Fruit fly (Drosophila melanogaster): Measurements from ENCODE around the gene CG31465.

Gene CG31465

DNA sequence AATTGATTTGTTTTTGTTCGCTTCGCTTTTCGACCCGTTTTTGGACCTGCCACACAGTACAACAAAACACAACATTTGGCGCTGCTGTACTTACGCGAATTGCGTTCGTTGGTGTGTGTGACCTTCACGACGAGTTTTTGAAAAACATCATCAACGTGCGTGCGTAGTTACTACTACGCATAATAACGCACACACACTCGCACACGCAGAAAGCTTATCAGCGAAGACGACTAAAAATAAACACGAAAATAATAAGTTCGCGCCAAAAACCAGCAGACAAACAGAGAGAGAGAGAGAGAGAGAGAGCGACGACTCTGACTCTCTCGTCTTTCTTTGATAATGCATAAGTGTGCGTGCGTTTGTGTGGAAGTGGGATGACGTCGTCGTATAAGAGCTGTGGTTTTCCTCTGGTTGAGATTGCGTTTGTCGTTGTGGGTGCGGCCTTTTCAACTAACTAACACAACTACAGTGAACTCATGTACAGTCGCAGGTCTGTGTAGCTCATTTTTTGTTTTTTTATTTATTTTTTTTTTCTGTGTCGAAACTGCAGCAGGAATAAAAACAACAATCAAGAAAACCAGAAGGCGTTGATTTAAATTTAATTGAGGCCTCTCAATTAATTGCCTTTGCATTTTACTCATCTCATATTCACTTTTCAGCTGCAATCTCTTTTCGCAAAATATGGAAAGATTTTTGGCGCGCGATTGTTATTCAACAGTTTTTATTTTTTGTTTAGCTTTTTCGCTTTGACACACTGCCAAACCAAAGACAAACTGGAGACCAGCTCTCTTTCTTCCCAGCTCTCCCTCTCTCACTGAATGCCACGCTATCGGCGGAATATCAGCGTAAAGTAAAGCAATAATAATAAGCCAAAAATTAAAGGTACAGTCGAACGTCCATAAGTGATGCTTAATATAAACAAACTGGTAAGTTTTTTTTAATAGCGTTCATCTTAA is 26.7 kb upstream of the CG31465 start (continued):
- TF ChIP-seq CG12071 (GFP tag; optimal IDR thresholded peaks at IDR 0.05): no peak
- TF ChIP-seq zfh2 (GFP tag; optimal IDR thresholded peaks at IDR 0.05): peak; percentile 32
- no peak for TF ChIP-seq gsb (GFP tag; IDR thresholded peaks at IDR 0.05)
- TF ChIP-seq btn (GFP tag; optimal IDR thresholded peaks at IDR 0.05): no peak
- no peak for TF ChIP-seq Hmx (GFP tag; optimal IDR thresholded peaks at IDR 0.05)
- TF ChIP-seq CG12155 (GFP tag; optimal IDR thresholded peaks at IDR 0.05): no peak
- TF ChIP-seq ci (GFP tag; IDR thresholded peaks at IDR 0.05): peak; percentile 45; the same call in 2 of the 3 replicates
- TF ChIP-seq Dbx (GFP tag; IDR thresholded peaks at IDR 0.05): 0 out of 3 replicates have a peak, but pooled peaks have one; percentile 10
- peak; percentile 74 for TF ChIP-seq sens (GFP tag)
- TF ChIP-seq CG30020 (tag; optimal IDR thresholded peaks at IDR 0.05): no peak
- no peak for TF ChIP-seq pita (GFP tag; optimal IDR thresholded peaks at IDR 0.05)
- TF ChIP-seq Hr78 (GFP tag; optimal IDR thresholded peaks at IDR 0.05): peak in 1 of 2 experiments; percentile 54
- peak; percentile 40 for TF ChIP-seq Drgx (GFP tag; IDR thresholded peaks at IDR 0.05)
- no peak for TF ChIP-seq bab2 (GFP tag; optimal IDR thresholded peaks at IDR 0.05)
- TF ChIP-seq otp (GFP tag; IDR thresholded peaks at IDR 0.05): 0 out of 3 replicates have a peak, but pooled peaks have one; percentile 51
- no peak for TF ChIP-seq amos (GFP tag; IDR thresholded peaks at IDR 0.05; ENCODE audit: partially characterized antibody)
- no peak for TF ChIP-seq vfl (GFP tag; optimal IDR thresholded peaks at IDR 0.05)
- TF ChIP-seq Deaf1 (tag; optimal IDR thresholded peaks at IDR 0.05): peak; percentile 55
- TF ChIP-seq CG13424 (tag; optimal IDR thresholded peaks at IDR 0.05): no peak
- TF ChIP-seq ERR (GFP tag; optimal IDR thresholded peaks at IDR 0.05): peak; percentile 86
- no peak for TF ChIP-seq Hr51 (GFP tag; optimal IDR thresholded peaks at IDR 0.05)
- no peak for TF ChIP-seq HLH4C (GFP tag; IDR thresholded peaks at IDR 0.05; ENCODE audit: partially characterized antibody)
- peak; percentile 67 for TF ChIP-seq Lpt (GFP tag; optimal IDR thresholded peaks at IDR 0.05)
- TF ChIP-seq Bdp1 (GFP tag; optimal IDR thresholded peaks at IDR 0.05): no peak
- peak; percentile 26; the same call in 1 of the 3 replicates for TF ChIP-seq vnd (GFP tag; IDR thresholded peaks at IDR 0.05; ENCODE audit: partially characterized antibody)
- TF ChIP-seq CG11085 (GFP tag; IDR thresholded peaks at IDR 0.05): no peak
- TF ChIP-seq bigmax (GFP tag; optimal IDR thresholded peaks at IDR 0.05): no peak
- TF ChIP-seq abd-A (tag; optimal IDR thresholded peaks at IDR 0.05): peak; percentile 88
- peak; percentile 30 for TF ChIP-seq HmgZ (tag; optimal IDR thresholded peaks at IDR 0.05)
- TF ChIP-seq CG10147 (GFP tag; optimal IDR thresholded peaks at IDR 0.05): no peak
- peak; percentile 46; the same call in 1 of the 3 replicates for TF ChIP-seq CG34422 (GFP tag; IDR thresholded peaks at IDR 0.05)
- TF ChIP-seq NFAT (GFP tag; IDR thresholded peaks at IDR 0.05): no peak
- peak; percentile 5 for TF ChIP-seq Hsf (GFP tag; optimal IDR thresholded peaks at IDR 0.05)
- TF ChIP-seq E2f2 (GFP tag; IDR thresholded peaks at IDR 0.05): no peak; the same call in none of the 2 replicates
- TF ChIP-seq mam (GFP tag; optimal IDR thresholded peaks at IDR 0.05): no peak
- TF ChIP-seq sr (GFP tag; IDR thresholded peaks at IDR 0.05): no peak
- TF ChIP-seq CG6654 (GFP tag; optimal IDR thresholded peaks at IDR 0.05): no peak
- TF ChIP-seq Tbp (GFP tag; optimal IDR thresholded peaks at IDR 0.05): no peak
- TF ChIP-seq CG12744 (GFP tag; optimal IDR thresholded peaks at IDR 0.05): no peak
- no peak for TF ChIP-seq D19A (tag; optimal IDR thresholded peaks at IDR 0.05)
- TF ChIP-seq unpg (GFP tag; optimal IDR thresholded peaks at IDR 0.05): no peak
- TF ChIP-seq oc (tag; optimal IDR thresholded peaks at IDR 0.05): no peak
- no peak for TF ChIP-seq CG18476 (GFP tag; optimal IDR thresholded peaks at IDR 0.05)
- no peak for TF ChIP-seq CG10366 (GFP tag; IDR thresholded peaks at IDR 0.05)
- TF ChIP-seq Usf (GFP tag; optimal IDR thresholded peaks at IDR 0.05): no peak
- peak; percentile 78 for TF ChIP-seq pros (GFP tag; optimal IDR thresholded peaks at IDR 0.05)
- peak; percentile 68 for TF ChIP-seq Med (GFP tag)
- no peak for TF ChIP-seq CG12219 (GFP tag; optimal IDR thresholded peaks at IDR 0.05)
- TF ChIP-seq ase (GFP tag; IDR thresholded peaks at IDR 0.05): no peak
